Worm (Caenorhabditis elegans) whole organism, L4 larva: ENCODE data around the gene zmp-1.

ENCODE experiments used
- F10B5.3 ChIP-seq: sonication (generic microtip); optimal IDR thresholded peaks from 2 replicates; lab custom pipeline; 2016; ENCODE audit warnings: mild to moderate bottlenecking, missing genetic modification characterization, missing compliant biosample characterization
- F37D6.2 ChIP-seq: sonication (generic microtip); optimal IDR thresholded peaks from 2 replicates; lab custom pipeline; 2016; ENCODE audit warnings: mild to moderate bottlenecking, missing genetic modification characterization, missing compliant biosample characterization
- T20F7.1 ChIP-seq: fragments of 200-800 bp; sonication (Bioruptor generic); optimal IDR thresholded peaks from 2 replicates; lab custom pipeline; 2018; ENCODE audit warnings: mild to moderate bottlenecking, missing genetic modification characterization, missing compliant biosample characterization
- T26A8.4 ChIP-seq: fragments of 200-800 bp; sonication (Bioruptor generic); IDR thresholded peaks from 2 replicates; pipeline ENCODE4 v1.3.6; 2022; ENCODE audit warnings: missing genetic modification characterization, missing compliant biosample characterization
- Y105C5A.15 ChIP-seq: fragments of 200-800 bp; sonication (Bioruptor generic); IDR thresholded peaks from 2 replicates; pipeline ENCODE4 v1.3.6; 2022; ENCODE audit warnings: missing genetic modification characterization, missing compliant biosample characterization
- Y5F2A.4 ChIP-seq: fragments of 200-800 bp; sonication (Bioruptor generic); optimal IDR thresholded peaks from 2 replicates; lab custom pipeline; 2018; ENCODE audit warnings: mild to moderate bottlenecking, missing genetic modification characterization, missing compliant biosample characterization
- ZK337.2 ChIP-seq: fragments of 200-800 bp; sonication (Bioruptor generic); IDR thresholded peaks from 2 replicates; pipeline ENCODE4 v1.3.6; 2022; ENCODE audit warnings: missing genetic modification reagents, missing genetic modification characterization, missing compliant biosample characterization
- ZK546.5 ChIP-seq, 2 experiments: sonication (generic microtip); optimal IDR thresholded peaks; 2 replicates each; lab custom pipeline; 2017; ENCODE audit warnings: missing biosample characterization in 2 of 2, missing genetic modification characterization in 2 of 2
- aly-2 ChIP-seq: sonication (generic microtip); optimal IDR thresholded peaks from 2 replicates; lab custom pipeline; 2018; ENCODE audit warnings: missing biosample characterization, missing genetic modification characterization
- ama-1 ChIP-seq: fragments of 150-350 bp; optimal IDR thresholded peaks from 2 replicates; lab custom pipeline; 2014; ENCODE audit warnings: inconsistent platforms, mixed read lengths
- attf-4 ChIP-seq: sonication (generic microtip); optimal IDR thresholded peaks from 3 replicates; lab custom pipeline; 2017; ENCODE audit warnings: missing biosample characterization, missing genetic modification characterization
- ceh-32 ChIP-seq: sonication (generic microtip); optimal IDR thresholded peaks from 2 replicates; lab custom pipeline; 2016; ENCODE audit warnings: mild to moderate bottlenecking, missing genetic modification characterization, missing compliant biosample characterization; ENCODE audit not compliant: poor library complexity
- ceh-62 ChIP-seq: sonication (generic microtip); optimal IDR thresholded peaks from 2 replicates; lab custom pipeline; 2017; ENCODE audit warnings: missing biosample characterization, missing genetic modification characterization
- ctbp-1 ChIP-seq: fragments of 200-800 bp; sonication (Bioruptor generic); IDR thresholded peaks from 2 replicates; pipeline ENCODE4 v1.3.6; 2022; ENCODE audit warnings: missing genetic modification reagents, missing genetic modification characterization, missing compliant biosample characterization
- daf-16 ChIP-seq, 3 experiments: sonication (generic microtip); optimal IDR thresholded peaks; 2 replicates each; lab custom pipeline; 2016 to 2017; ENCODE audit warnings: missing genetic modification characterization in 3 of 3, missing genetic modification reagents in 3 of 3, mild to moderate bottlenecking in 2 of 3, missing compliant biosample characterization in 2 of 3, missing biosample characterization in 1 of 3, moderate library complexity in 1 of 3
- daf-8 ChIP-seq: fragments of 200-800 bp; sonication (Bioruptor generic); IDR thresholded peaks from 2 replicates; pipeline ENCODE4 v1.3.6; 2022; ENCODE audit warnings: missing genetic modification characterization, missing compliant biosample characterization
- dmd-6 ChIP-seq: fragments of 200-800 bp; sonication (Bioruptor generic); IDR thresholded peaks from 2 replicates; pipeline ENCODE4 v1.3.6; 2022; ENCODE audit warnings: missing genetic modification reagents, missing genetic modification characterization, missing compliant biosample characterization
- dpl-1 ChIP-seq: fragments of 150-350 bp; optimal IDR thresholded peaks from 2 replicates; lab custom pipeline; 2014; ENCODE audit warnings: missing biosample characterization, missing genetic modification reagents, missing genetic modification characterization
- dve-1 ChIP-seq: sonication (generic microtip); optimal IDR thresholded peaks from 2 replicates; lab custom pipeline; 2017; ENCODE audit warnings: antibody characterized with exemption, mild to moderate bottlenecking, missing genetic modification characterization, missing compliant biosample characterization; ENCODE audit not compliant: insufficient read depth
- hlh-11 ChIP-seq: fragments of 200-800 bp; sonication (Bioruptor generic); optimal IDR thresholded peaks from 2 replicates; lab custom pipeline; 2018; ENCODE audit warnings: mild to moderate bottlenecking, missing genetic modification characterization, missing compliant biosample characterization
- hmg-1.1 ChIP-seq: fragments of 200-800 bp; sonication (Bioruptor generic); IDR thresholded peaks from 2 replicates; pipeline ENCODE4 v1.3.6; 2022; ENCODE audit warnings: missing genetic modification reagents, missing genetic modification characterization, missing compliant biosample characterization
- jun-1 ChIP-seq: fragments of 150-350 bp; optimal IDR thresholded peaks from 2 replicates; lab custom pipeline; 2014; ENCODE audit warnings: missing biosample characterization, missing genetic modification reagents, missing genetic modification characterization
- lin-1 ChIP-seq: fragments of 200-800 bp; sonication (Bioruptor generic); IDR thresholded peaks from 2 replicates; pipeline ENCODE4 v1.3.6; 2022; ENCODE audit warnings: missing genetic modification reagents, missing genetic modification characterization, missing compliant biosample characterization
- lin-13 ChIP-seq: fragments of 150-350 bp; optimal IDR thresholded peaks from 2 replicates; lab custom pipeline; 2014; ENCODE audit warnings: missing biosample characterization, missing genetic modification reagents, missing genetic modification characterization
- lin-38 ChIP-seq: fragments of 200-800 bp; sonication (Bioruptor generic); IDR thresholded peaks from 2 replicates; pipeline ENCODE4 v1.3.6; 2022; ENCODE audit warnings: missing genetic modification reagents, missing genetic modification characterization, missing compliant biosample characterization
- lin-39 ChIP-seq: fragments of 150-350 bp; optimal IDR thresholded peaks from 2 replicates; lab custom pipeline; 2014; ENCODE audit warnings: missing biosample characterization, missing genetic modification reagents, missing genetic modification characterization
- madf-5 ChIP-seq, 2 experiments: fragments of 200-800 bp; sonication (Bioruptor generic); IDR thresholded peaks; 2 replicates each; pipeline ENCODE4 v1.3.6; 2022; ENCODE audit warnings: missing compliant biosample characterization in 2 of 2, missing genetic modification characterization in 2 of 2
- mep-1 ChIP-seq: fragments of 150-350 bp; sonication (generic microtip); optimal IDR thresholded peaks from 3 replicates; lab custom pipeline; 2014; ENCODE audit warnings: missing biosample characterization, missing genetic modification characterization
- mxl-2 ChIP-seq: fragments of 200-800 bp; sonication (Bioruptor generic); conservative IDR thresholded peaks from 2 replicates; pipeline ENCODE4 v1.3.6; 2022; ENCODE audit warnings: missing genetic modification reagents, missing genetic modification characterization, missing compliant biosample characterization
- nhr-102 ChIP-seq: sonication (generic microtip); optimal IDR thresholded peaks from 2 replicates; lab custom pipeline; 2016; ENCODE audit warnings: mild to moderate bottlenecking, missing genetic modification characterization, moderate library complexity, missing compliant biosample characterization
- nhr-237 ChIP-seq: sonication (generic microtip); optimal IDR thresholded peaks from 2 replicates; lab custom pipeline; 2017; ENCODE audit warnings: missing biosample characterization, missing genetic modification characterization
- nhr-25 ChIP-seq: sonication (generic microtip); optimal IDR thresholded peaks from 2 replicates; lab custom pipeline; 2017; ENCODE audit warnings: missing genetic modification characterization, mild to moderate bottlenecking, missing compliant biosample characterization, antibody characterized with exemption, moderate library complexity, borderline replicate concordance; ENCODE audit not compliant: insufficient read depth
- nhr-28 ChIP-seq: fragments of 150-350 bp; optimal IDR thresholded peaks from 2 replicates; lab custom pipeline; 2014; ENCODE audit warnings: missing biosample characterization, missing genetic modification characterization
- nhr-41 ChIP-seq: fragments of 200-800 bp; sonication (Bioruptor generic); IDR thresholded peaks from 2 replicates; pipeline ENCODE4 v1.3.6; 2022; ENCODE audit warnings: missing genetic modification reagents, missing genetic modification characterization, missing compliant biosample characterization
- nhr-42 ChIP-seq: fragments of 200-800 bp; sonication (Bioruptor generic); IDR thresholded peaks from 2 replicates; pipeline ENCODE4 v1.3.6; 2022; ENCODE audit warnings: missing genetic modification characterization, missing compliant biosample characterization
- nhr-76 ChIP-seq: fragments of 150-350 bp; optimal IDR thresholded peaks from 2 replicates; lab custom pipeline; 2014; ENCODE audit warnings: missing biosample characterization, missing genetic modification characterization
- nhr-77 ChIP-seq: fragments of 150-350 bp; optimal IDR thresholded peaks from 2 replicates; lab custom pipeline; 2014; ENCODE audit warnings: missing biosample characterization, missing genetic modification characterization
- pqm-1 ChIP-seq: sonication (generic microtip); optimal IDR thresholded peaks from 2 replicates; lab custom pipeline; 2017; ENCODE audit warnings: missing biosample characterization, missing genetic modification characterization
- sdz-12 ChIP-seq: fragments of 200-800 bp; sonication (Bioruptor generic); optimal IDR thresholded peaks from 2 replicates; lab custom pipeline; 2018; ENCODE audit warnings: mild to moderate bottlenecking, missing genetic modification characterization, missing compliant biosample characterization
- snpc-1.2 ChIP-seq: fragments of 200-800 bp; sonication (Bioruptor generic); IDR thresholded peaks from 2 replicates; pipeline ENCODE4 v1.3.6; 2022; ENCODE audit warnings: missing genetic modification reagents, missing genetic modification characterization, missing compliant biosample characterization
- tag-97 ChIP-seq: fragments of 200-800 bp; sonication (Bioruptor generic); IDR thresholded peaks from 2 replicates; pipeline ENCODE4 v1.3.6; 2022; ENCODE audit warnings: missing genetic modification characterization, missing compliant biosample characterization
- tra-1 ChIP-seq: fragments of 200-800 bp; sonication (Bioruptor generic); IDR thresholded peaks from 2 replicates; pipeline ENCODE4 v1.3.6; 2022; ENCODE audit warnings: missing genetic modification reagents, missing genetic modification characterization, missing compliant biosample characterization
- unc-130 ChIP-seq: sonication (generic microtip); optimal IDR thresholded peaks from 2 replicates; lab custom pipeline; 2016; ENCODE audit warnings: missing genetic modification reagents, missing genetic modification characterization, missing compliant biosample characterization
- unc-39 ChIP-seq: sonication (generic microtip); optimal IDR thresholded peaks from 2 replicates; lab custom pipeline; 2017; ENCODE audit warnings: missing biosample characterization, missing genetic modification characterization
- vab-7 ChIP-seq: fragments of 200-800 bp; sonication (Bioruptor generic); IDR thresholded peaks from 2 replicates; pipeline ENCODE4 v1.3.6; 2022; ENCODE audit warnings: missing genetic modification reagents, missing genetic modification characterization, missing compliant biosample characterization
- zip-11 ChIP-seq: fragments of 200-800 bp; sonication (Bioruptor generic); IDR thresholded peaks from 2 replicates; pipeline ENCODE4 v1.3.6; 2022; ENCODE audit warnings: missing genetic modification characterization, missing compliant biosample characterization
- ztf-11 ChIP-seq: fragments of 150-350 bp; optimal IDR thresholded peaks from 2 replicates; lab custom pipeline; 2014; ENCODE audit warnings: missing biosample characterization, missing genetic modification characterization

zmp-1 gene

DNA sequence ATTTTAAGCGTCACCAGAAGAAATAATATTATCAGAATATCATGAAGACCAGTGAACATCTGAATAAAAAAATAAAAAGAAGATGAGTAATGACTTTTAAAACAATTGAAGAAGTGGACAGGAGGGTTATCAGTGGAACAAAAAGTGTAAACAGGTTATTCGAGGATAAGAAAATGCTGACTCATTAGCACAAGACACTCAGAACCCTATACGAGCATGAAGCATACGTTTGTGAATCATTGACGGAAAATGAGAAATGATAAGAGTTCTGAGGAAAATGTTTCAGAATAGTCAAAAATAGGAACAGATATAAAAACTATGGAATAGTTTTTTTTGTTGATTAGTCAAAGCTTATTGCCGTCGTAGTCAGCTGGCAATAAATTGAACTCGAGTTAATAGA lies at the start of gene zmp-1:
zmp-1 (minus strand) TSS at position 101 of the 400 bp plus-strand sequence.
- TF ChIP-seq aly-2 (no peak), daf-16 (GFP tag; optimal IDR thresholded peaks at IDR 0.05; lab: Kevin White, UChicago) (no peak), daf-16 (tag; optimal IDR thresholded peaks at IDR 0.05; lab: Kevin White, UChicago) (peak; percentile 67), F10B5.3 (no peak)

DNA sequence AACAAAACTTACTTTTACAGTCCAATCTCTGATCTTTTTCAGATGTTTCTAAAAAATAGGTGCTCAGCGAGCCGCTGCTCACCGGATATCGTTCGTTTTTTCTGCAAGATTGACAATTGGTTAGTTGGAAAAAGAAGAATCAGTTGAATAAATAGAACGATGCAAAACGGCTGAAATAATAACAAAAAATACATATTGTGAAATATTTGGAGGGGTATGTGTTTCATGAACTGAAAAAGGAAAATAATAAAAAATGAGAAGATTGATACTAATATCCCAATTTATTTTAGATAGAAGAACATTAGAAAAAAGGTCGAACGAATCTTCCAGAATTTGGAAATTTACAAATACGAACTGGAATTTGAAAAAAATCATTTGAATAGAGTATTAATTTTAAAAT lies 49.3 kb upstream of the zmp-1 start, which contains the start of gene frm-2:
frm-2 (minus strand) TSS at position 101 of the 400 bp plus-strand sequence.
- no peak for TF ChIP-seq vab-7 (GFP tag; lab: Robert Waterston, UW)
- TF ChIP-seq lin-1 (GFP tag; lab: Robert Waterston, UW) = no peak
- no peak for TF ChIP-seq sdz-12 (GFP tag; lab: Kevin White, UChicago)
- no peak for TF ChIP-seq ZK546.5 (tag; optimal IDR thresholded peaks at IDR 0.05; lab: Kevin White, UChicago)
- TF ChIP-seq nhr-76 (tag; lab: Kevin White, UChicago) = no peak
- no peak for TF ChIP-seq madf-5 (GFP tag; IDR thresholded peaks at IDR 0.05; lab: Robert Waterston, UW)
- no peak for TF ChIP-seq nhr-77 (tag; lab: Kevin White, UChicago)
- TF ChIP-seq Y5F2A.4 (GFP tag; lab: Kevin White, UChicago) = no peak
- TF ChIP-seq ztf-11 (tag; lab: Kevin White, UChicago) = no peak
- no peak for TF ChIP-seq lin-38 (GFP tag; lab: Robert Waterston, UW)
- TF ChIP-seq hmg-1.1 (GFP tag; lab: Robert Waterston, UW) = no peak

DNA sequence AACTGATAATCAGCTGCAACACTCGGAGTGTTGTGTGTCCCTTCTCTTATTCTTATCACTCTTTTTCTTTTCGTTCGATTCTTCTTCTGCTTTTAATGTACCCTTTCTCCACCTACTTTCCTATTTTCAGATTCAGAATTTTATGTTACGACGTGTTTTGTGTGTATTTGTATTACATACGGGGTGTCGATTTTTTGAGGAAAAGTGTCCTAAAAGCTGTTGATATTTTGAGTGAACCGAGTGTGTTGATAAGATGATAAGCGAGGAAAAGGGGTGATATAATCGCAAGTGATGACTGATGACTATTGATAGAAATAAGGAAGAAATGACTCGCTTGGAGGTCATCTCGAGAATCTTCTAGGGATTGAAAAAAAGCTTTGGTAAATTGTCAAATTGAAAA lies 48.7 kb upstream of the zmp-1 start:
- TF ChIP-seq nhr-237 (no peak), ctbp-1 (GFP tag; lab: Robert Waterston, UW) (no peak), nhr-77 (tag; lab: Kevin White, UChicago) (no peak), F10B5.3 (no peak), aly-2 (no peak), nhr-28 (tag; lab: Kevin White, UChicago) (peak; percentile 77), attf-4 (tag; lab: Kevin White, UChicago) (no peak), hmg-1.1 (GFP tag; lab: Robert Waterston, UW) (no peak), nhr-41 (GFP tag; lab: Robert Waterston, UW) (peak; percentile 56; the same call in 1 of the 2 replicates), ama-1 (no peak), dmd-6 (GFP tag; lab: Robert Waterston, UW) (peak; percentile 45), nhr-42 (GFP tag; lab: Robert Waterston, UW) (no peak), lin-13 (GFP tag; lab: Kevin White, UChicago) (no peak), nhr-25 (tag; lab: Kevin White, UChicago) (no peak), tra-1 (GFP tag; lab: Robert Waterston, UW) (no peak), snpc-1.2 (GFP tag; lab: Robert Waterston, UW) (no peak), pqm-1 (tag; lab: Kevin White, UChicago) (peak; percentile 97), mep-1 (no peak), daf-8 (no peak), dve-1 (peak; percentile 35), lin-39 (no peak), unc-39 (tag; lab: Kevin White, UChicago) (no peak), Y105C5A.15 (no peak), jun-1 (tag; lab: Kevin White, UChicago) (no peak), mxl-2 (no peak), nhr-102 (tag; lab: Kevin White, UChicago) (no peak), F37D6.2 (no peak), tag-97 (GFP tag; lab: Robert Waterston, UW) (no peak), dpl-1 (GFP tag; lab: Kevin White, UChicago) (no peak), zip-11 (GFP tag; lab: Robert Waterston, UW) (no peak), vab-7 (GFP tag; lab: Robert Waterston, UW) (no peak), sdz-12 (GFP tag; lab: Kevin White, UChicago) (no peak), T26A8.4 (GFP tag; lab: Robert Waterston, UW) (no peak), ceh-32 (no peak), unc-130 (GFP tag; lab: Kevin White, UChicago) (no peak), T20F7.1 (GFP tag; lab: Kevin White, UChicago) (no peak), daf-16 (GFP tag; optimal IDR thresholded peaks at IDR 0.05; lab: Kevin White, UChicago) (no peak), daf-16 (tag; optimal IDR thresholded peaks at IDR 0.05; lab: Kevin White, UChicago) (peak; percentile 84), hlh-11 (tag; lab: Kevin White, UChicago) (peak; percentile 84), ceh-62 (tag; lab: Kevin White, UChicago) (no peak), ZK337.2 (GFP tag; lab: Robert Waterston, UW) (no peak)
